Fruit fly (Drosophila melanogaster): ENCODE data around the gene Atet.

The Atet gene

dm6 chr2L:4385387-4386279, 51.9 kb downstream of the Atet start, which contains the start of gene Vps53 (continued):
- TF ChIP-seq CG32532 (GFP tag; IDR thresholded peaks at IDR 0.05) (no peak), crp (GFP tag; optimal IDR thresholded peaks at IDR 0.05) (no peak), E2f2 (GFP tag; IDR thresholded peaks at IDR 0.05) (peak; percentile 87), Dref (GFP tag; IDR thresholded peaks at IDR 0.05) (peak; percentile 69), CG34224 (GFP tag; IDR thresholded peaks at IDR 0.05; ENCODE audit: partially characterized antibody) (0 out of 3 replicates have a peak, but pooled peaks have one; percentile 28), sens (GFP tag) (peak; percentile 60), CG10274 (GFP tag; optimal IDR thresholded peaks at IDR 0.05) (no peak), CG9437 (GFP tag; optimal IDR thresholded peaks at IDR 0.05) (no peak), YL-1 (GFP tag; optimal IDR thresholded peaks at IDR 0.05) (peak; percentile 15), CG14860 (GFP tag; IDR thresholded peaks at IDR 0.05; ENCODE audit: partially characterized antibody) (no peak), trem (tag; optimal IDR thresholded peaks at IDR 0.05) (peak; percentile 26)

- TF ChIP-seq Doc2 (GFP tag; IDR thresholded peaks at IDR 0.05) (no peak), dati (GFP tag; IDR thresholded peaks at IDR 0.05) (no peak), Nf-YB (GFP tag; optimal IDR thresholded peaks at IDR 0.05) (no peak), CG4854 (GFP tag; optimal IDR thresholded peaks at IDR 0.05) (no peak), MTF-1 (GFP tag; optimal IDR thresholded peaks at IDR 0.05; ENCODE audit: borderline replicate concordance) (no peak), CG15601 (tag; optimal IDR thresholded peaks at IDR 0.05) (no peak), bigmax (GFP tag; optimal IDR thresholded peaks at IDR 0.05) (no peak), Dp (GFP tag; optimal IDR thresholded peaks at IDR 0.05) (peak; percentile 60), Spps (tag; optimal IDR thresholded peaks at IDR 0.05) (no peak), CG8089 (GFP tag; optimal IDR thresholded peaks at IDR 0.05) (no peak), CTCF (GFP tag; optimal IDR thresholded peaks at IDR 0.05) (no peak), CG1603 (tag; optimal IDR thresholded peaks at IDR 0.05) (peak; percentile 63), Ptx1 (GFP tag; IDR thresholded peaks at IDR 0.05) (no peak), CG5953 (GFP tag; IDR thresholded peaks at IDR 0.05) (no peak), Ets65A (GFP tag) (no peak), CG2199 (GFP tag; IDR thresholded peaks at IDR 0.05) (no peak), trem (tag; optimal IDR thresholded peaks at IDR 0.05) (peak; percentile 37), run (tag; optimal IDR thresholded peaks at IDR 0.05) (no peak), z (GFP tag; IDR thresholded peaks at IDR 0.05) (no peak), caup (GFP tag; optimal IDR thresholded peaks at IDR 0.05; ENCODE audit: severe bottlenecking) (no peak), CG43689 (GFP tag; IDR thresholded peaks at IDR 0.05) (no peak), B-H1 (GFP tag; IDR thresholded peaks at IDR 0.05) (no peak), chn (GFP tag; optimal IDR thresholded peaks at IDR 0.05) (no peak), sqz (GFP tag; optimal IDR thresholded peaks at IDR 0.05) (no peak), Eip74EF (GFP tag; optimal IDR thresholded peaks at IDR 0.05) (no peak), CG17802 (tag; optimal IDR thresholded peaks at IDR 0.05) (no peak), Atf6 (GFP tag; IDR thresholded peaks at IDR 0.05) (no peak), Xrp1 (GFP tag; IDR thresholded peaks at IDR 0.05) (no peak), Fer3 (tag; optimal IDR thresholded peaks at IDR 0.05) (no peak), Dref (GFP tag; IDR thresholded peaks at IDR 0.05) (peak; percentile 91), Fer2 (tag; optimal IDR thresholded peaks at IDR 0.05) (no peak), CG14965 (GFP tag; optimal IDR thresholded peaks at IDR 0.05; ENCODE audit: borderline replicate concordance) (no peak), hkb (optimal IDR thresholded peaks at IDR 0.05) (no peak), hkb (GFP tag; IDR thresholded peaks at IDR 0.05) (no peak), CG1233 (GFP tag; optimal IDR thresholded peaks at IDR 0.05) (no peak), CG4282 (GFP tag; optimal IDR thresholded peaks at IDR 0.05) (peak; percentile 19), ci (GFP tag; IDR thresholded peaks at IDR 0.05) (no peak), wor (GFP tag; IDR thresholded peaks at IDR 0.05) (no peak), Poxn (GFP tag; IDR thresholded peaks at IDR 0.05) (no peak)
These were observed 53.3 kb downstream of the Atet start, which contains the start of gene Psf2 for dm6 chr2L:4386926-4387550. Psf2 (minus strand) TSS chr2L:4387356.

All from whole organism, embryonic.